Worm (Caenorhabditis elegans) whole organism, L4 larva: ENCODE results near the gene coel-1.

ENCODE experiments used
- F10B5.3 ChIP-seq: sonication (generic microtip); optimal IDR thresholded peaks from 2 replicates; lab custom pipeline; 2016; ENCODE audit warnings: mild to moderate bottlenecking, missing genetic modification characterization, missing compliant biosample characterization
- F26F4.8 ChIP-seq: fragments of 200-800 bp; sonication (Bioruptor generic); conservative IDR thresholded peaks from 2 replicates; pipeline ENCODE4 v1.3.6; 2022; ENCODE audit warnings: missing genetic modification characterization, missing compliant biosample characterization
- T20F7.1 ChIP-seq: fragments of 200-800 bp; sonication (Bioruptor generic); optimal IDR thresholded peaks from 2 replicates; lab custom pipeline; 2018; ENCODE audit warnings: mild to moderate bottlenecking, missing genetic modification characterization, missing compliant biosample characterization
- T26A8.4 ChIP-seq: fragments of 200-800 bp; sonication (Bioruptor generic); IDR thresholded peaks from 2 replicates; pipeline ENCODE4 v1.3.6; 2022; ENCODE audit warnings: missing genetic modification characterization, missing compliant biosample characterization
- Y105C5A.15 ChIP-seq: fragments of 200-800 bp; sonication (Bioruptor generic); IDR thresholded peaks from 2 replicates; pipeline ENCODE4 v1.3.6; 2022; ENCODE audit warnings: missing genetic modification characterization, missing compliant biosample characterization
- Y75B8A.6 ChIP-seq: fragments of 200-800 bp; sonication (Bioruptor generic); IDR thresholded peaks from 2 replicates; pipeline ENCODE4 v1.3.6; 2022; ENCODE audit warnings: missing genetic modification reagents, missing genetic modification characterization, missing compliant biosample characterization
- ZK546.5 ChIP-seq, 2 experiments: sonication (generic microtip); optimal IDR thresholded peaks; 2 replicates each; lab custom pipeline; 2017; ENCODE audit warnings: missing biosample characterization in 2 of 2, missing genetic modification characterization in 2 of 2
- ama-1 ChIP-seq: fragments of 150-350 bp; optimal IDR thresholded peaks from 2 replicates; lab custom pipeline; 2014; ENCODE audit warnings: inconsistent platforms, mixed read lengths
- attf-4 ChIP-seq: sonication (generic microtip); optimal IDR thresholded peaks from 3 replicates; lab custom pipeline; 2017; ENCODE audit warnings: missing biosample characterization, missing genetic modification characterization
- ceh-20 ChIP-seq: fragments of 200-800 bp; sonication (Bioruptor generic); IDR thresholded peaks from 2 replicates; pipeline ENCODE4 v1.3.6; 2022; ENCODE audit warnings: missing genetic modification reagents, missing genetic modification characterization, missing compliant biosample characterization
- ceh-62 ChIP-seq: sonication (generic microtip); optimal IDR thresholded peaks from 2 replicates; lab custom pipeline; 2017; ENCODE audit warnings: missing biosample characterization, missing genetic modification characterization
- cey-2 ChIP-seq: sonication (generic microtip); optimal IDR thresholded peaks from 3 replicates; lab custom pipeline; 2017; ENCODE audit warnings: missing genetic modification characterization, mild to moderate bottlenecking, missing compliant biosample characterization, antibody characterized with exemption, borderline replicate concordance; ENCODE audit not compliant: insufficient read depth
- daf-12 ChIP-seq: fragments of 150-350 bp; optimal IDR thresholded peaks from 2 replicates; lab custom pipeline; 2014; ENCODE audit warnings: missing biosample characterization, missing genetic modification reagents, missing genetic modification characterization
- daf-16 ChIP-seq, 3 experiments: sonication (generic microtip); optimal IDR thresholded peaks; 2 replicates each; lab custom pipeline; 2016 to 2017; ENCODE audit warnings: missing genetic modification characterization in 3 of 3, missing genetic modification reagents in 3 of 3, mild to moderate bottlenecking in 2 of 3, missing compliant biosample characterization in 2 of 3, missing biosample characterization in 1 of 3, moderate library complexity in 1 of 3
- daf-8 ChIP-seq: fragments of 200-800 bp; sonication (Bioruptor generic); IDR thresholded peaks from 2 replicates; pipeline ENCODE4 v1.3.6; 2022; ENCODE audit warnings: missing genetic modification characterization, missing compliant biosample characterization
- dpl-1 ChIP-seq: fragments of 150-350 bp; optimal IDR thresholded peaks from 2 replicates; lab custom pipeline; 2014; ENCODE audit warnings: missing biosample characterization, missing genetic modification reagents, missing genetic modification characterization
- duxl-1 ChIP-seq: sonication (generic microtip); optimal IDR thresholded peaks from 2 replicates; lab custom pipeline; 2016; ENCODE audit warnings: mild to moderate bottlenecking, missing genetic modification characterization, moderate library complexity, missing compliant biosample characterization; ENCODE audit not compliant: poor library complexity
- dve-1 ChIP-seq: sonication (generic microtip); optimal IDR thresholded peaks from 2 replicates; lab custom pipeline; 2017; ENCODE audit warnings: antibody characterized with exemption, mild to moderate bottlenecking, missing genetic modification characterization, missing compliant biosample characterization; ENCODE audit not compliant: insufficient read depth
- egl-27 ChIP-seq: sonication (generic microtip); optimal IDR thresholded peaks from 3 replicates; lab custom pipeline; 2017; ENCODE audit warnings: missing biosample characterization, missing genetic modification reagents, missing genetic modification characterization
- fkh-10 ChIP-seq: fragments of 150-350 bp; optimal IDR thresholded peaks from 2 replicates; lab custom pipeline; 2014; ENCODE audit warnings: missing biosample characterization, missing genetic modification reagents, missing genetic modification characterization
- fos-1 ChIP-seq: fragments of 150-350 bp; optimal IDR thresholded peaks from 2 replicates; lab custom pipeline; 2014; ENCODE audit warnings: missing biosample characterization, missing genetic modification characterization
- gei-8 ChIP-seq: fragments of 200-800 bp; sonication (Bioruptor generic); optimal IDR thresholded peaks from 2 replicates; lab custom pipeline; 2018; ENCODE audit warnings: mild to moderate bottlenecking, missing genetic modification characterization, missing compliant biosample characterization
- hlh-30 ChIP-seq: sonication (generic microtip); optimal IDR thresholded peaks from 2 replicates; lab custom pipeline; 2017; ENCODE audit warnings: antibody characterized with exemption, mild to moderate bottlenecking, missing genetic modification characterization, missing compliant biosample characterization; ENCODE audit not compliant: insufficient read depth
- lin-15B ChIP-seq: fragments of 150-350 bp; sonication (generic microtip); optimal IDR thresholded peaks from 3 replicates; lab custom pipeline; 2014; ENCODE audit warnings: missing biosample characterization, missing genetic modification characterization
- lin-29 ChIP-seq: fragments of 200-800 bp; sonication (Bioruptor generic); IDR thresholded peaks from 2 replicates; pipeline ENCODE4 v1.3.6; 2022; ENCODE audit warnings: missing genetic modification reagents, missing genetic modification characterization, missing compliant biosample characterization
- lin-38 ChIP-seq: fragments of 200-800 bp; sonication (Bioruptor generic); IDR thresholded peaks from 2 replicates; pipeline ENCODE4 v1.3.6; 2022; ENCODE audit warnings: missing genetic modification reagents, missing genetic modification characterization, missing compliant biosample characterization
- lsy-2 ChIP-seq, 2 experiments: fragments of 150-350 bp in 1 of 2; sonication (generic microtip) in 1 of 2; optimal IDR thresholded peaks; 2 replicates each; lab custom pipeline; 2014 to 2017; ENCODE audit warnings: missing biosample characterization in 2 of 2, missing genetic modification characterization in 2 of 2
- madf-9 ChIP-seq: fragments of 200-800 bp; sonication (Bioruptor generic); conservative IDR thresholded peaks from 2 replicates; pipeline ENCODE4 v1.3.6; 2022; ENCODE audit warnings: missing genetic modification reagents, missing genetic modification characterization, missing compliant biosample characterization
- mdl-1 ChIP-seq, 2 experiments: fragments of 150-350 bp in 1 of 2; sonication (generic microtip) in 1 of 2; optimal IDR thresholded peaks; 2 replicates each; lab custom pipeline; 2014 to 2017; ENCODE audit warnings: missing biosample characterization in 2 of 2, missing genetic modification characterization in 2 of 2
- mdt-29 ChIP-seq: fragments of 200-800 bp; sonication (Bioruptor generic); IDR thresholded peaks from 2 replicates; pipeline ENCODE4 v1.3.6; 2022; ENCODE audit warnings: missing genetic modification reagents, missing genetic modification characterization, missing compliant biosample characterization
- nhr-10 ChIP-seq: fragments of 150-350 bp; optimal IDR thresholded peaks from 2 replicates; lab custom pipeline; 2014; ENCODE audit warnings: missing biosample characterization, missing genetic modification characterization
- nhr-11 ChIP-seq: fragments of 150-350 bp; optimal IDR thresholded peaks from 2 replicates; lab custom pipeline; 2014; ENCODE audit warnings: missing biosample characterization, missing genetic modification characterization
- nhr-237 ChIP-seq: sonication (generic microtip); optimal IDR thresholded peaks from 2 replicates; lab custom pipeline; 2017; ENCODE audit warnings: missing biosample characterization, missing genetic modification characterization
- nhr-28 ChIP-seq: fragments of 150-350 bp; optimal IDR thresholded peaks from 2 replicates; lab custom pipeline; 2014; ENCODE audit warnings: missing biosample characterization, missing genetic modification characterization
- nhr-41 ChIP-seq: fragments of 200-800 bp; sonication (Bioruptor generic); IDR thresholded peaks from 2 replicates; pipeline ENCODE4 v1.3.6; 2022; ENCODE audit warnings: missing genetic modification reagents, missing genetic modification characterization, missing compliant biosample characterization
- nhr-48 ChIP-seq: sonication (generic microtip); optimal IDR thresholded peaks from 2 replicates; lab custom pipeline; 2016; ENCODE audit warnings: mild to moderate bottlenecking, missing genetic modification characterization, missing compliant biosample characterization
- nhr-76 ChIP-seq: fragments of 150-350 bp; optimal IDR thresholded peaks from 2 replicates; lab custom pipeline; 2014; ENCODE audit warnings: missing biosample characterization, missing genetic modification characterization
- sdz-12 ChIP-seq: fragments of 200-800 bp; sonication (Bioruptor generic); optimal IDR thresholded peaks from 2 replicates; lab custom pipeline; 2018; ENCODE audit warnings: mild to moderate bottlenecking, missing genetic modification characterization, missing compliant biosample characterization
- set-16 ChIP-seq: fragments of 200-800 bp; sonication (Bioruptor generic); IDR thresholded peaks from 2 replicates; pipeline ENCODE4 v1.3.6; 2022; ENCODE audit warnings: missing genetic modification reagents, missing genetic modification characterization, missing compliant biosample characterization
- skn-1 ChIP-seq: fragments of 150-350 bp; optimal IDR thresholded peaks from 2 replicates; lab custom pipeline; 2014; ENCODE audit warnings: missing biosample characterization, missing genetic modification characterization
- snpc-1.2 ChIP-seq: fragments of 200-800 bp; sonication (Bioruptor generic); IDR thresholded peaks from 2 replicates; pipeline ENCODE4 v1.3.6; 2022; ENCODE audit warnings: missing genetic modification reagents, missing genetic modification characterization, missing compliant biosample characterization
- snpc-4 ChIP-seq: fragments of 150-350 bp; optimal IDR thresholded peaks from 2 replicates; lab custom pipeline; 2014; ENCODE audit warnings: missing biosample characterization, missing genetic modification characterization
- spr-1 ChIP-seq: sonication (generic microtip); optimal IDR thresholded peaks from 2 replicates; lab custom pipeline; 2016; ENCODE audit warnings: mild to moderate bottlenecking, missing genetic modification characterization, missing compliant biosample characterization
- spr-3 ChIP-seq: fragments of 200-800 bp; sonication (Bioruptor generic); optimal IDR thresholded peaks from 2 replicates; lab custom pipeline; 2018; ENCODE audit warnings: mild to moderate bottlenecking, missing genetic modification characterization, missing compliant biosample characterization
- unc-130 ChIP-seq: sonication (generic microtip); optimal IDR thresholded peaks from 2 replicates; lab custom pipeline; 2016; ENCODE audit warnings: missing genetic modification reagents, missing genetic modification characterization, missing compliant biosample characterization
- unc-39 ChIP-seq: sonication (generic microtip); optimal IDR thresholded peaks from 2 replicates; lab custom pipeline; 2017; ENCODE audit warnings: missing biosample characterization, missing genetic modification characterization
- unc-62 ChIP-seq, 3 experiments: fragments of 150-350 bp in 1 of 3; sonication (generic microtip); optimal IDR thresholded peaks in 2 of 3; peaks in 1 of 3; 1 replicate in 1 of 3; 2 replicates in 2 of 3; lab custom pipeline; 2014 to 2017; ENCODE audit warnings: missing biosample characterization in 3 of 3, missing genetic modification characterization in 3 of 3, missing genetic modification reagents in 3 of 3, missing genotype in 1 of 3
- zip-11 ChIP-seq: fragments of 200-800 bp; sonication (Bioruptor generic); IDR thresholded peaks from 2 replicates; pipeline ENCODE4 v1.3.6; 2022; ENCODE audit warnings: missing genetic modification characterization, missing compliant biosample characterization
- zip-2 ChIP-seq: fragments of 150-350 bp; optimal IDR thresholded peaks from 2 replicates; lab custom pipeline; 2014; ENCODE audit warnings: missing biosample characterization, missing genetic modification characterization
- ztf-11 ChIP-seq: fragments of 150-350 bp; optimal IDR thresholded peaks from 2 replicates; lab custom pipeline; 2014; ENCODE audit warnings: missing biosample characterization, missing genetic modification characterization

The coel-1 gene

DNA sequence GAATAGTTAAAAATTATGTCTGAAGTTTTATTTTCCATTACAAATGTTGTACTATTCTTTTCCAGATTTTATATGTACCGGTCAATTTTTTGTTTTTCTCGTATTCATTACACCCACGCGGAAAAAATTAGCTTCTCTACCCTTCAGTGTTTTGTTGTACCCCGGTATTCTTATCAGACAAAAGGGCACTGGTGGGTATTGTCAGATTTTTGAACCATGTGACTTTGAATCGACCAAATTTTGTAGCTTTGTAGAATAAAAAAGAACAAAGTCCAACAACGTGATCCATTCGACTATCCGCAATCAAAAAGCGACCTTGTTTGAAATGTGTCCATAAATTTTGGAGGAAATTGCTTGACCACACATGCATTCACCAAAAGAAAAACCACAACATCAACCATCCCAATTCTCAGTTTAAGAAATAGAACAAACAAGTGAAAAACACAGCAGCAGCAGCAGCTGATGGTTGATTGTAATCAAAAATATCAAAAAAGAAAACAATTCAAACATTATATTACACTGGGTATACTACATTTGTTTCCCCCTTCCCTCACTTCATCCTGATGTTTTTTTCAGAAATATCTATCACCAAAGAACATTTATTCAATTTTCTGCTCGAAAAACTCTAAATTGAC, 20.9 kb upstream of the coel-1 start (continued):
- TF ChIP-seq nhr-48 (tag; lab: Kevin White, UChicago) (peak; percentile 43), mdt-29 (GFP tag; lab: Robert Waterston, UW) (peak; percentile 50; the same call in 1 of the 2 replicates), sdz-12 (GFP tag; lab: Kevin White, UChicago) (no peak), hlh-30 (tag; lab: Kevin White, UChicago) (peak; percentile 68), madf-9 (no peak), daf-8 (GFP tag; lab: Robert Waterston, UW) (no peak), lin-15B (tag; lab: Kevin White, UChicago) (no peak), T20F7.1 (GFP tag; lab: Kevin White, UChicago) (no peak), ama-1 (lab: Kevin White, UChicago) (no peak), lsy-2 (tag; optimal IDR thresholded peaks at IDR 0.05; lab: Kevin White, UChicago) (no peak), spr-3 (GFP tag; lab: Kevin White, UChicago) (no peak), dve-1 (tag; lab: Kevin White, UChicago) (peak; percentile 77), lin-38 (GFP tag; lab: Robert Waterston, UW) (no peak), attf-4 (tag; lab: Kevin White, UChicago) (no peak), daf-12 (no peak), ceh-62 (no peak), snpc-4 (no peak), gei-8 (GFP tag; lab: Kevin White, UChicago) (no peak), nhr-76 (tag; lab: Kevin White, UChicago) (no peak), cey-2 (tag; lab: Kevin White, UChicago) (no peak), fkh-10 (GFP tag; lab: Kevin White, UChicago) (no peak), nhr-11 (tag; lab: Kevin White, UChicago) (peak; percentile 2), dpl-1 (GFP tag; lab: Kevin White, UChicago) (no peak), ceh-20 (GFP tag; lab: Robert Waterston, UW) (no peak), set-16 (GFP tag; lab: Robert Waterston, UW) (no peak), egl-27 (tag; lab: Kevin White, UChicago) (no peak), unc-62 (GFP tag; optimal IDR thresholded peaks at IDR 0.05 in 1 of 2; lab: Kevin White, UChicago) (peak in 1 of 2 experiments; percentile 78), unc-62 (tag; optimal IDR thresholded peaks at IDR 0.05; lab: Kevin White, UChicago) (no peak), nhr-10 (tag; lab: Kevin White, UChicago) (no peak), mdl-1 (tag; optimal IDR thresholded peaks at IDR 0.05; lab: Kevin White, UChicago) (peak in 1 of 2 experiments; percentile 64), zip-2 (tag; lab: Kevin White, UChicago) (no peak), skn-1 (tag; lab: Kevin White, UChicago) (no peak), lin-29 (no peak), zip-11 (GFP tag; lab: Robert Waterston, UW) (no peak), unc-130 (no peak), nhr-28 (tag; lab: Kevin White, UChicago) (peak; percentile 71), fos-1 (tag; lab: Kevin White, UChicago) (no peak), ztf-11 (tag; lab: Kevin White, UChicago) (no peak), Y75B8A.6 (GFP tag; lab: Robert Waterston, UW) (no peak), nhr-41 (GFP tag; lab: Robert Waterston, UW) (no peak), spr-1 (no peak), daf-16 (GFP tag; optimal IDR thresholded peaks at IDR 0.05; lab: Kevin White, UChicago) (peak in 1 of 2 experiments; percentile 85), daf-16 (tag; optimal IDR thresholded peaks at IDR 0.05; lab: Kevin White, UChicago) (peak; percentile 71), Y105C5A.15 (GFP tag; lab: Robert Waterston, UW) (no peak), unc-39 (no peak), ZK546.5 (tag; optimal IDR thresholded peaks at IDR 0.05; lab: Kevin White, UChicago) (no peak), duxl-1 (tag; lab: Kevin White, UChicago) (no peak), nhr-237 (tag; lab: Kevin White, UChicago) (no peak), T26A8.4 (GFP tag; lab: Robert Waterston, UW) (no peak), F26F4.8 (GFP tag; lab: Robert Waterston, UW) (no peak), snpc-1.2 (GFP tag; lab: Robert Waterston, UW) (no peak), F10B5.3 (no peak)
